Worm (Caenorhabditis elegans): ENCODE results near the gene srsy-1.

ce11 chrII:5099649-5100048, 16.2 kb upstream of the srsy-1 start, which contains the start of gene C04G6.6:
- no peak for TF ChIP-seq aha-1 (tag)
- no peak for TF ChIP-seq sdz-12 (GFP tag; optimal IDR thresholded peaks at IDR 0.05)
- TF ChIP-seq nhr-10 (tag; optimal IDR thresholded peaks at IDR 0.05), result no peak
- no peak for TF ChIP-seq nhr-102 (tag; optimal IDR thresholded peaks at IDR 0.05)
- TF ChIP-seq snpc-4 (tag; optimal IDR thresholded peaks at IDR 0.05), result no peak
- no peak for TF ChIP-seq tag-97 (GFP tag; IDR thresholded peaks at IDR 0.05)
- TF ChIP-seq daf-8 (GFP tag; IDR thresholded peaks at IDR 0.05), result no peak
- no peak for TF ChIP-seq nhr-11 (tag; optimal IDR thresholded peaks at IDR 0.05)
- TF ChIP-seq nhr-48 (tag; optimal IDR thresholded peaks at IDR 0.05), result no peak
- no peak for TF ChIP-seq set-16 (GFP tag; IDR thresholded peaks at IDR 0.05)
- TF ChIP-seq nhr-28 (tag; optimal IDR thresholded peaks at IDR 0.05), result no peak
- TF ChIP-seq ama-1 (optimal IDR thresholded peaks at IDR 0.05), result no peak
